Fruit fly (Drosophila melanogaster) whole organism, embryonic: ENCODE results near the gene mRpL20.

Experiments used
- Antp ChIP-seq: fragments of 200-800 bp; sonication (Bioruptor generic); optimal IDR thresholded peaks from 3 replicates; lab custom pipeline; 2016; ENCODE audit warnings: missing biosample characterization, missing genetic modification characterization
- BtbVII ChIP-seq: fragments of 200-800 bp; sonication (Bioruptor generic); optimal IDR thresholded peaks from 3 replicates; lab custom pipeline; 2017; ENCODE audit warnings: missing biosample characterization, mild to moderate bottlenecking, missing genetic modification characterization
- CG10274 ChIP-seq: fragments of 200-800 bp; sonication (Bioruptor generic); optimal IDR thresholded peaks from 3 replicates; lab custom pipeline; 2017; ENCODE audit warnings: missing biosample characterization, mild to moderate bottlenecking, missing genetic modification characterization
- CG12071 ChIP-seq: fragments of 200-800 bp; sonication (Bioruptor generic); optimal IDR thresholded peaks from 3 replicates; lab custom pipeline; 2018; ENCODE audit warnings: missing biosample characterization, mild to moderate bottlenecking, missing genetic modification characterization
- CG12659 ChIP-seq: fragments of 200-800 bp; sonication (Bioruptor generic); optimal IDR thresholded peaks from 3 replicates; lab custom pipeline; 2017; ENCODE audit warnings: mild to moderate bottlenecking, missing biosample characterization, missing genetic modification reagents, missing genetic modification characterization
- CG12744 ChIP-seq: fragments of 200-800 bp; sonication (Bioruptor generic); optimal IDR thresholded peaks from 2 replicates; lab custom pipeline; 2016; ENCODE audit warnings: missing biosample characterization, missing genetic modification characterization
- CG12769 ChIP-seq: fragments of 200-800 bp; sonication (Bioruptor generic); optimal IDR thresholded peaks from 2 replicates; lab custom pipeline; 2019; ENCODE audit warnings: missing biosample characterization, mild to moderate bottlenecking, missing genetic modification characterization, moderate library complexity
- CG13287 ChIP-seq: fragments of 200-800 bp; sonication (Bioruptor generic); IDR thresholded peaks from 2 replicates; pipeline ENCODE4 v1.3.6; 2022; ENCODE audit warnings: missing biosample characterization, missing genetic modification characterization; ENCODE audit not compliant: partially characterized antibody
- CG14050 ChIP-seq: fragments of 200-800 bp; sonication (Bioruptor generic); IDR thresholded peaks from 3 replicates; pipeline ENCODE4 v1.3.6; 2022; ENCODE audit warnings: missing biosample characterization, missing genetic modification characterization
- CG14441 ChIP-seq: fragments of 200-800 bp; sonication (Bioruptor generic); IDR thresholded peaks from 2 replicates; pipeline ENCODE4 v1.3.6; 2022; ENCODE audit warnings: missing biosample characterization, missing genetic modification characterization
- CG18011 ChIP-seq: fragments of 200-800 bp; sonication (Bioruptor generic); optimal IDR thresholded peaks from 2 replicates; lab custom pipeline; 2017; ENCODE audit warnings: missing biosample characterization, missing genetic modification characterization, mild to moderate bottlenecking, moderate library complexity, missing genotype
- CG1832 ChIP-seq: fragments of 200-800 bp; sonication (Bioruptor generic); optimal IDR thresholded peaks from 2 replicates; lab custom pipeline; 2017; ENCODE audit warnings: missing biosample characterization, mild to moderate bottlenecking, missing genetic modification characterization, inconsistent platforms
- CG18476 ChIP-seq: fragments of 200-800 bp; sonication (Bioruptor generic); optimal IDR thresholded peaks from 2 replicates; lab custom pipeline; 2016; ENCODE audit warnings: missing biosample characterization, mild to moderate bottlenecking, missing genetic modification characterization
- CG31365 ChIP-seq: fragments of 200-800 bp; sonication (Bioruptor generic); optimal IDR thresholded peaks from 2 replicates; lab custom pipeline; 2018; ENCODE audit warnings: missing biosample characterization, mild to moderate bottlenecking, missing genetic modification characterization
- CG32532 ChIP-seq: fragments of 200-800 bp; sonication (Bioruptor generic); IDR thresholded peaks from 2 replicates; pipeline ENCODE4 v1.3.6; 2022; ENCODE audit warnings: missing biosample characterization, missing genetic modification characterization
- CG3407 ChIP-seq: fragments of 200-800 bp; sonication (Bioruptor generic); optimal IDR thresholded peaks from 2 replicates; lab custom pipeline; 2018; ENCODE audit warnings: missing biosample characterization, mild to moderate bottlenecking, missing genetic modification characterization
- CG34224 ChIP-seq: fragments of 200-800 bp; sonication (Bioruptor generic); IDR thresholded peaks from 3 replicates; pipeline ENCODE4 v1.3.6; 2022; ENCODE audit warnings: missing biosample characterization, missing genetic modification characterization; ENCODE audit not compliant: partially characterized antibody
- CG5180 ChIP-seq: fragments of 200-800 bp; sonication (Bioruptor generic); optimal IDR thresholded peaks from 3 replicates; lab custom pipeline; 2017; ENCODE audit warnings: missing biosample characterization, missing genetic modification characterization, mild to moderate bottlenecking, moderate library complexity, missing genetic modification reagents
- CG6689 ChIP-seq: fragments of 200-800 bp; sonication (Bioruptor generic); IDR thresholded peaks from 2 replicates; pipeline ENCODE4 v1.3.6; 2022; ENCODE audit warnings: missing biosample characterization, missing genetic modification characterization
- CG7786 ChIP-seq: fragments of 200-800 bp; sonication (Bioruptor generic); optimal IDR thresholded peaks from 2 replicates; lab custom pipeline; 2016; ENCODE audit warnings: missing biosample characterization, missing genetic modification characterization
- CG7987 ChIP-seq: fragments of 200-800 bp; sonication (Bioruptor generic); optimal IDR thresholded peaks from 2 replicates; lab custom pipeline; 2018; ENCODE audit warnings: missing biosample characterization, mild to moderate bottlenecking, missing genetic modification characterization, moderate library complexity
- CG8089 ChIP-seq: fragments of 200-800 bp; sonication (Bioruptor generic); optimal IDR thresholded peaks from 3 replicates; lab custom pipeline; 2016; ENCODE audit warnings: missing biosample characterization, missing genetic modification characterization
- CG8388 ChIP-seq: fragments of 200-800 bp; sonication (Bioruptor generic); optimal IDR thresholded peaks from 2 replicates; lab custom pipeline; 2019; ENCODE audit warnings: missing biosample characterization, mild to moderate bottlenecking, missing genetic modification characterization, moderate library complexity
- ERR ChIP-seq: fragments of 200-800 bp; sonication (Bioruptor generic); optimal IDR thresholded peaks from 2 replicates; lab custom pipeline; 2016; ENCODE audit warnings: missing biosample characterization, missing genetic modification characterization
- Elba2 ChIP-seq: fragments of 200-800 bp; sonication (Bioruptor generic); optimal IDR thresholded peaks from 3 replicates; lab custom pipeline; 2016; ENCODE audit warnings: missing biosample characterization, missing genetic modification characterization
- GATAe ChIP-seq: fragments of 200-800 bp; sonication (Bioruptor generic); conservative IDR thresholded peaks from 2 replicates; pipeline ENCODE4 v1.3.6; 2022; ENCODE audit warnings: missing biosample characterization, missing genetic modification characterization
- Jarid2 ChIP-seq: fragments of 200-800 bp; sonication (Bioruptor generic); optimal IDR thresholded peaks from 3 replicates; lab custom pipeline; 2017; ENCODE audit warnings: mild to moderate bottlenecking, missing biosample characterization, missing genetic modification reagents, missing genetic modification characterization
- Med ChIP-seq: fragments of 200-800 bp; sonication (Bioruptor generic); peaks from one replicate; lab custom pipeline; 2016; ENCODE audit warnings: missing biosample characterization, missing genetic modification characterization, mild to moderate bottlenecking, inconsistent platforms, moderate library complexity
- Rx ChIP-seq: fragments of 200-800 bp; sonication (Bioruptor generic); IDR thresholded peaks from 2 replicates; pipeline ENCODE4 v1.3.6; 2022; ENCODE audit warnings: missing biosample characterization, missing genetic modification characterization
- Usf ChIP-seq: fragments of 200-800 bp; sonication (Bioruptor generic); optimal IDR thresholded peaks from 2 replicates; lab custom pipeline; 2017; ENCODE audit warnings: missing genotype, missing biosample characterization, missing genetic modification characterization
- abd-A ChIP-seq: fragments of 200-800 bp; sonication (Bioruptor generic); optimal IDR thresholded peaks from 3 replicates; lab custom pipeline; 2019; ENCODE audit warnings: missing biosample characterization, mild to moderate bottlenecking, missing genetic modification characterization, moderate library complexity
- aop ChIP-seq: fragments of 200-800 bp; sonication (Bioruptor generic); IDR thresholded peaks from 2 replicates; pipeline ENCODE4 v1.3.6; 2022; ENCODE audit warnings: missing biosample characterization, missing genetic modification characterization
- ara ChIP-seq: fragments of 200-800 bp; sonication (Bioruptor generic); IDR thresholded peaks from 2 replicates; pipeline ENCODE4 v1.3.6; 2022; ENCODE audit warnings: missing biosample characterization, missing genetic modification characterization
- crol ChIP-seq: fragments of 200-800 bp; sonication (Bioruptor generic); IDR thresholded peaks from 2 replicates; pipeline ENCODE4 v1.3.6; 2022; ENCODE audit warnings: missing biosample characterization, missing genetic modification characterization
- emc ChIP-seq: fragments of 200-800 bp; sonication (Bioruptor generic); optimal IDR thresholded peaks from 2 replicates; lab custom pipeline; 2016; ENCODE audit warnings: missing biosample characterization, missing genetic modification characterization
- gt ChIP-seq: fragments of 200-800 bp; sonication (Bioruptor generic); IDR thresholded peaks from 2 replicates; pipeline ENCODE4 v1.3.6; 2022; ENCODE audit warnings: missing biosample characterization, missing genetic modification characterization
- hbn ChIP-seq: fragments of 200-800 bp; sonication (Bioruptor generic); IDR thresholded peaks from 2 replicates; pipeline ENCODE4 v1.3.6; 2022; ENCODE audit warnings: missing biosample characterization, missing genetic modification characterization; ENCODE audit not compliant: partially characterized antibody
- klu ChIP-seq: fragments of 200-800 bp; sonication (Bioruptor generic); IDR thresholded peaks from 2 replicates; pipeline ENCODE4 v1.3.6; 2022; ENCODE audit warnings: missing biosample characterization, missing genetic modification characterization
- nom ChIP-seq: fragments of 200-800 bp; sonication (Bioruptor generic); optimal IDR thresholded peaks from 2 replicates; lab custom pipeline; 2017; ENCODE audit warnings: missing biosample characterization, missing genetic modification characterization, mild to moderate bottlenecking, moderate library complexity, missing genetic modification reagents
- p53 ChIP-seq: fragments of 200-800 bp; sonication (Bioruptor generic); optimal IDR thresholded peaks from 2 replicates; lab custom pipeline; 2016; ENCODE audit warnings: missing biosample characterization, missing genetic modification characterization
- prd ChIP-seq, 3 experiments: fragments of >200 bp in 2 of 3; fragments of 200-800 bp in 1 of 3; sonication (Bioruptor generic) in 1 of 3; optimal IDR thresholded peaks in 2 of 3; IDR thresholded peaks in 1 of 3; 2 replicates in 2 of 3; 3 replicates in 1 of 3; pipeline versions ENCODE4 v1.3.6 to Lab custom; 2017 to 2022; ENCODE audit warnings: missing biosample characterization in 1 of 3, missing genetic modification characterization in 1 of 3
- psq ChIP-seq: fragments of 200-800 bp; sonication (Bioruptor generic); optimal IDR thresholded peaks from 2 replicates; lab custom pipeline; 2017; ENCODE audit warnings: missing biosample characterization, missing genetic modification characterization
- shn ChIP-seq: fragments of 200-800 bp; sonication (Bioruptor generic); optimal IDR thresholded peaks from 3 replicates; lab custom pipeline; 2016; ENCODE audit warnings: missing biosample characterization, missing genetic modification characterization
- sisA ChIP-seq: fragments of 200-800 bp; sonication (Bioruptor generic); IDR thresholded peaks from 2 replicates; pipeline ENCODE4 v1.3.6; 2022; ENCODE audit warnings: missing biosample characterization, missing genetic modification characterization
- sob ChIP-seq: fragments of 200-800 bp; sonication (Bioruptor generic); IDR thresholded peaks from 2 replicates; pipeline ENCODE4 v1.3.6; 2022; ENCODE audit warnings: missing biosample characterization, missing genetic modification characterization
- sqz ChIP-seq: fragments of 200-800 bp; sonication (Bioruptor generic); optimal IDR thresholded peaks from 3 replicates; lab custom pipeline; 2018; ENCODE audit warnings: missing biosample characterization, mild to moderate bottlenecking, missing genetic modification characterization
- zen ChIP-seq: fragments of 200-800 bp; sonication (Bioruptor generic); optimal IDR thresholded peaks from 3 replicates; lab custom pipeline; 2018; ENCODE audit warnings: missing biosample characterization, mild to moderate bottlenecking, missing genetic modification characterization, moderate library complexity

mRpL20 gene

dm6 chr3L:13041292-13042067, 23.8 kb upstream of the mRpL20 start, which contains the start of gene RpS4 (continued):
- TF ChIP-seq hbn (0 out of 2 replicates have a peak, but pooled peaks have one; percentile 14), Usf (GFP tag; lab: Kevin White, UChicago) (peak; percentile 73), gt (peak; percentile 62; the same call in 1 of the 2 replicates), CG13287 (peak; percentile 33; the same call in 1 of the 2 replicates), CG18011 (GFP tag; lab: Kevin White, UChicago) (peak; percentile 98), BtbVII (GFP tag; lab: Kevin White, UChicago) (peak; percentile 95), CG7987 (GFP tag; lab: Kevin White, UChicago) (peak; percentile 99), CG5180 (GFP tag; lab: Kevin White, UChicago) (peak; percentile 82), CG8089 (GFP tag; lab: Kevin White, UChicago) (peak; percentile 80), CG14050 (GFP tag; lab: Robert Waterston, UW) (peak; percentile 82), CG32532 (GFP tag; lab: Robert Waterston, UW) (peak; percentile 92), p53 (GFP tag; lab: Kevin White, UChicago) (peak; percentile 66), CG12744 (GFP tag; lab: Kevin White, UChicago) (peak; percentile 79), sqz (GFP tag; lab: Kevin White, UChicago) (peak; percentile 93), psq (GFP tag; lab: Kevin White, UChicago) (peak; percentile 64), CG6689 (peak; percentile 65), CG14441 (GFP tag; lab: Robert Waterston, UW) (peak; percentile 75), shn (GFP tag; lab: Kevin White, UChicago) (peak; percentile 73), CG3407 (GFP tag; lab: Kevin White, UChicago) (peak; percentile 92), Jarid2 (GFP tag; lab: Kevin White, UChicago) (peak; percentile 84), CG8388 (peak; percentile 71), emc (GFP tag; lab: Kevin White, UChicago) (peak; percentile 68), GATAe (GFP tag; lab: Robert Waterston, UW) (peak; percentile 43; the same call in 1 of the 2 replicates), klu (no peak; the same call in 1 of the 2 replicates), aop (GFP tag; lab: Robert Waterston, UW) (no peak), crol (GFP tag; lab: Robert Waterston, UW) (peak; percentile 40), CG1832 (GFP tag; lab: Kevin White, UChicago) (no peak), CG12769 (peak; percentile 86), sob (GFP tag; lab: Robert Waterston, UW) (peak; percentile 92), CG34224 (no peak), abd-A (tag; lab: Kevin White, UChicago) (peak; percentile 11), Med (peak; percentile 99), CG31365 (tag; lab: Kevin White, UChicago) (peak; percentile 89), CG12659 (GFP tag; lab: Kevin White, UChicago) (peak; percentile 95), prd (optimal IDR thresholded peaks at IDR 0.05; lab: Kevin White, UChicago) (no peak), prd (GFP tag; IDR thresholded peaks at IDR 0.05; lab: Robert Waterston, UW) (peak; percentile 73), CG12071 (GFP tag; lab: Kevin White, UChicago) (peak; percentile 98), Elba2 (GFP tag; lab: Kevin White, UChicago) (peak; percentile 38), ERR (GFP tag; lab: Kevin White, UChicago) (peak; percentile 76), nom (GFP tag; lab: Kevin White, UChicago) (peak; percentile 97), CG7786 (peak; percentile 72), ara (peak; percentile 77), CG18476 (GFP tag; lab: Kevin White, UChicago) (peak; percentile 53), Rx (peak; percentile 85), Antp (GFP tag; lab: Kevin White, UChicago) (peak; percentile 80), zen (tag; lab: Kevin White, UChicago) (peak; percentile 80), CG10274 (GFP tag; lab: Kevin White, UChicago) (peak; percentile 85), sisA (peak; percentile 84)
